Worm (Caenorhabditis elegans) whole organism, L3 larva: ENCODE results near the gene C34C12.8.

Source experiments
- ceh-16 ChIP-seq: sonication (generic microtip); optimal IDR thresholded peaks from 2 replicates; lab custom pipeline; 2017; ENCODE audit warnings: missing biosample characterization, missing genetic modification characterization
- eor-1 ChIP-seq, 2 experiments: fragments of 150-350 bp; optimal IDR thresholded peaks; 2 replicates each; lab custom pipeline; 2014 to 2018; ENCODE audit warnings: missing biosample characterization in 2 of 2, missing genetic modification characterization in 2 of 2
- nhr-25 ChIP-seq: sonication (generic microtip); optimal IDR thresholded peaks from 2 replicates; lab custom pipeline; 2017; ENCODE audit warnings: missing biosample characterization, missing genetic modification characterization
- nhr-76 ChIP-seq: fragments of 150-350 bp; sonication (generic microtip); optimal IDR thresholded peaks from 5 replicates; lab custom pipeline; 2014; ENCODE audit warnings: missing biosample characterization, missing genetic modification characterization
- snpc-4 ChIP-seq: fragments of 150-350 bp; optimal IDR thresholded peaks from 2 replicates; lab custom pipeline; 2014; ENCODE audit warnings: missing biosample characterization, missing genetic modification characterization
- unc-62 ChIP-seq: fragments of 150-350 bp; sonication (generic microtip); optimal IDR thresholded peaks from 4 replicates; lab custom pipeline; 2014; ENCODE audit warnings: missing biosample characterization, missing genetic modification reagents, missing genetic modification characterization

DNA sequence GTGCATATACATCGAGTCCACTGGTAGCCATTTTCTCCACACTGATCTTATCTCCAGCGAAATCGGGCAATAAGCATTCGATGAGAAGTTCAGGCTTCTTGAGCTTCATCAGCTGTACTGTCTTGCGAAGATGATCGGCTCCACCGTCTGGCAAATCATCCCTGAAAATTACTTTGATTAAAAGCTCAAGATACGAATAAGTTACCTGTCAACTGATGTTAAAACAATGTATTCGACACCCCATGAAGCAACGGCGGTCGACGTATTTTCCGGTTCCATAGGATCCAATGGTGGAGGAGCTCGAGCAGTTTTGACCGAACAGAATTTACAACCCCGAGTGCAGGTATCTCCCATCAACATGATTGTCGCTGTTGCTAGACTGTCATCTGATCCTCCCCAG, 44.0 kb downstream of the C34C12.8 start:
- TF ChIP-seq nhr-76 (tag; lab: Kevin White, UChicago) (no peak), ceh-16 (tag; lab: Kevin White, UChicago) (no peak), nhr-25 (tag; lab: Kevin White, UChicago) (no peak), unc-62 (GFP tag; lab: Kevin White, UChicago) (no peak), snpc-4 (no peak), eor-1 (tag; optimal IDR thresholded peaks at IDR 0.05; lab: Kevin White, UChicago) (no peak)
